1 fruit fly cellular context compared by ENCODE assay signal in the genomic region with DNA sequence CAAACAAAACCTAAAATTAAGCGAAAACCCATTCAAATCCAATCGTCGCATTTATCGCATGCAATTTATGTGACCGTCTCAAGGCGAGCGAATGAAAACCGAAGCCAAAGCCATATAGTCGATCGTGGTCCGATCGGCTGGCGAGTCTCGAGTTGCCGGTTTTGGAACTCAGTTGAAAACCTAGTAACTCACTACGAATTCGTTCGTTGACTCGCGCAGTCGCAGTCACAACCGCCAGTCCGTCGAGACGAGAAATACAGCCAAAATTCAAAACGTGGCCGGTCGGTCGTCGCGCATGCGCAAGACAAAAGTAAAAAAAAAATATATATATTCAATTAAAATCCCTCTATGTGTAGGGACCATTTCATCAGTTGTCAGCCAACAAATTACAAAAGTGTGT.
TF ChIP-seq lines count a peak whose summit lies in the region.

A gene (plus strand): TSS at position 203 of the 400 bp plus-strand sequence.

TF ChIP-seq in whole organism, embryonic, 481 proteins besides CTCF, POLR2A, EP300 and RAD21 (continued from another document):
- TF ChIP-seq so (GFP tag; IDR thresholded peaks at IDR 0.05; lab: Robert Waterston, UW) (0 out of 3 replicates have a peak, but pooled peaks have one; percentile 10), Oaz (GFP tag; IDR thresholded peaks at IDR 0.05; lab: Robert Waterston, UW) (no peak), hkb (optimal IDR thresholded peaks at IDR 0.05; lab: Kevin White, UChicago) (no peak), hkb (GFP tag; IDR thresholded peaks at IDR 0.05; lab: Robert Waterston, UW) (peak; percentile 44; the same call in 1 of the 2 replicates), CG11723 (GFP tag; optimal IDR thresholded peaks at IDR 0.05; lab: Kevin White, UChicago) (no peak), Mad (GFP tag; optimal IDR thresholded peaks at IDR 0.05; lab: Kevin White, UChicago) (no peak), NfI (GFP tag; optimal IDR thresholded peaks at IDR 0.05; lab: Kevin White, UChicago) (no peak), Jarid2 (GFP tag; optimal IDR thresholded peaks at IDR 0.05; lab: Kevin White, UChicago) (peak; percentile 41), sim (GFP tag; IDR thresholded peaks at IDR 0.05; lab: Robert Waterston, UW) (no peak), Deaf1 (tag; optimal IDR thresholded peaks at IDR 0.05; lab: Kevin White, UChicago) (peak; percentile 91), nerfin-2 (GFP tag; IDR thresholded peaks at IDR 0.05; lab: Robert Waterston, UW; ENCODE audit: partially characterized antibody) (no peak), gem (tag; optimal IDR thresholded peaks at IDR 0.05; lab: Kevin White, UChicago) (no peak), jigr1 (GFP tag; IDR thresholded peaks at IDR 0.05; lab: Robert Waterston, UW) (no peak), CG3407 (GFP tag; optimal IDR thresholded peaks at IDR 0.05; lab: Kevin White, UChicago) (no peak), dan (GFP tag; IDR thresholded peaks at IDR 0.05; lab: Robert Waterston, UW) (no peak), nau (GFP tag; optimal IDR thresholded peaks at IDR 0.05; lab: Kevin White, UChicago) (no peak), inv (GFP tag; IDR thresholded peaks at IDR 0.05; lab: Robert Waterston, UW; ENCODE audit: partially characterized antibody) (no peak), CG31365 (tag; optimal IDR thresholded peaks at IDR 0.05; lab: Kevin White, UChicago) (no peak), ac (GFP tag; optimal IDR thresholded peaks at IDR 0.05; lab: Kevin White, UChicago) (no peak), CG16813 (GFP tag; IDR thresholded peaks at IDR 0.05; lab: Robert Waterston, UW; ENCODE audit: partially characterized antibody) (no peak), CG7928 (GFP tag; optimal IDR thresholded peaks at IDR 0.05; lab: Kevin White, UChicago) (no peak), Trl (optimal IDR thresholded peaks at IDR 0.05; lab: Kevin White, UChicago) (no peak), Trl (GFP tag; optimal IDR thresholded peaks at IDR 0.05; lab: Kevin White, UChicago) (no peak), kah (GFP tag; optimal IDR thresholded peaks at IDR 0.05; lab: Kevin White, UChicago) (no peak), Ets97D (GFP tag; optimal IDR thresholded peaks at IDR 0.05; lab: Kevin White, UChicago) (no peak), klu (GFP tag; IDR thresholded peaks at IDR 0.05; lab: Robert Waterston, UW) (no peak), CG8924 (tag; optimal IDR thresholded peaks at IDR 0.05; lab: Kevin White, UChicago) (no peak), ham (GFP tag; IDR thresholded peaks at IDR 0.05; lab: Robert Waterston, UW) (no peak), CG8290 (GFP tag; optimal IDR thresholded peaks at IDR 0.05; lab: Kevin White, UChicago) (no peak), CG8290 (tag; optimal IDR thresholded peaks at IDR 0.05; lab: Kevin White, UChicago) (peak in 1 of 2 experiments; percentile 19), CG4424 (GFP tag; optimal IDR thresholded peaks at IDR 0.05; lab: Kevin White, UChicago) (no peak), CG1529 (GFP tag; optimal IDR thresholded peaks at IDR 0.05; lab: Kevin White, UChicago) (no peak), CG10565 (GFP tag; optimal IDR thresholded peaks at IDR 0.05; lab: Kevin White, UChicago) (no peak), CG13894 (tag; optimal IDR thresholded peaks at IDR 0.05; lab: Kevin White, UChicago) (peak; percentile 42), GATAe (GFP tag; conservative IDR thresholded peaks at IDR 0.05; lab: Robert Waterston, UW) (no peak), dm (GFP tag; optimal IDR thresholded peaks at IDR 0.05; lab: Kevin White, UChicago) (no peak), HmgD (GFP tag; optimal IDR thresholded peaks at IDR 0.05; lab: Kevin White, UChicago) (no peak), CG14710 (tag; optimal IDR thresholded peaks at IDR 0.05; lab: Kevin White, UChicago) (no peak), bcd (GFP tag; optimal IDR thresholded peaks at IDR 0.05; lab: Kevin White, UChicago) (no peak), Atf6 (GFP tag; IDR thresholded peaks at IDR 0.05; lab: Robert Waterston, UW) (no peak), CG8478 (optimal IDR thresholded peaks at IDR 0.05; lab: Kevin White, UChicago) (no peak), CG12769 (tag; optimal IDR thresholded peaks at IDR 0.05; lab: Kevin White, UChicago) (peak; percentile 7), CG3838 (GFP tag; optimal IDR thresholded peaks at IDR 0.05; lab: Kevin White, UChicago) (no peak), CG8388 (GFP tag; optimal IDR thresholded peaks at IDR 0.05; lab: Kevin White, UChicago) (no peak), CG7786 (GFP tag; optimal IDR thresholded peaks at IDR 0.05; lab: Kevin White, UChicago) (no peak), vvl (GFP tag; IDR thresholded peaks at IDR 0.05; lab: Robert Waterston, UW) (0 out of 2 replicates have a peak, but pooled peaks have one; percentile 13), Hr78 (GFP tag; optimal IDR thresholded peaks at IDR 0.05; lab: Kevin White, UChicago) (no peak), B-H2 (GFP tag; optimal IDR thresholded peaks at IDR 0.05; lab: Kevin White, UChicago) (no peak), z (GFP tag; IDR thresholded peaks at IDR 0.05; lab: Robert Waterston, UW) (no peak), E2f2 (GFP tag; IDR thresholded peaks at IDR 0.05; lab: Robert Waterston, UW) (no peak)
